Fruit fly (Drosophila melanogaster): Measurements from ENCODE around the gene CG15202.

CG15202 gene

DNA sequence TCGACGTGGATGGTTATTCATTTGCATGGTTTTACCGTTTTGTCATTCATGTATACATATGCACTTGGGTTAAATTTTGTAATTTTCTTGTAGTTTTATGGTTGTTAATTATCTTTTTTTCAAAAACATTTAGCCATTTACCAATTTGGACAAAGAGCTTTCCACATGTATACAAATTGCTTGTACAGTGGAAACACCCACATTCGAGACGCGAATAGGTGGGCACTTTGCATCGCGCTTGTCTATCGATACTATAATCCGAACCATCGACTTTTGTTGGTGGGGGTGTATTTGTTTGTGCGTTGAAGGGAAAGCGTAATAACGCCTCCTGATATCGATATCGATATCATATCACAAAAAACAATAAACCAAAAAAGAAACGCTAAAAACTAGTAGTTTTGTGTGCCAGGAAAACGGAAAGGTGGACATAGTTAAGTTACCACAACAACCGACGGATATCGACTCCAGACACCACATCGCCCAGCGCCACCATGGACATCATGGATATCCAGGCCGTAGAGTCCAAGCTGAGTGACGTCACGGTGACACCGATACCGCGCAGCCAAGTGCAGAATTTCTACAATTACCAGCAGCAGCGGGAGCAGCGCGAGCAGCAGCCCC lies 4.7 kb upstream of the CG15202 start, which contains the start of gene CDK2AP1 (continued):
- TF ChIP-seq oc (tag; optimal IDR thresholded peaks at IDR 0.05) (peak; percentile 66), dimm (GFP tag; IDR thresholded peaks at IDR 0.05) (no peak), CG10321 (GFP tag; IDR thresholded peaks at IDR 0.05) (no peak), CG6683 (GFP tag; optimal IDR thresholded peaks at IDR 0.05) (no peak), CG31224 (GFP tag; IDR thresholded peaks at IDR 0.05) (no peak), fd3F (GFP tag; optimal IDR thresholded peaks at IDR 0.05) (no peak), ash1 (GFP tag; optimal IDR thresholded peaks at IDR 0.05) (no peak), wdn (GFP tag; IDR thresholded peaks at IDR 0.05) (no peak), inv (GFP tag; IDR thresholded peaks at IDR 0.05; ENCODE audit: partially characterized antibody) (peak; percentile 58), hb (GFP tag; IDR thresholded peaks at IDR 0.05; ENCODE audit: partially characterized antibody) (peak; percentile 84), ERR (GFP tag; optimal IDR thresholded peaks at IDR 0.05) (no peak), salm (tag; optimal IDR thresholded peaks at IDR 0.05) (no peak), gce (GFP tag; IDR thresholded peaks at IDR 0.05) (no peak), esg (GFP tag; conservative IDR thresholded peaks at IDR 0.05) (0 out of 2 replicates have a peak, but pooled peaks have one; percentile 24), CG30403 (GFP tag; optimal IDR thresholded peaks at IDR 0.05) (peak; percentile 21), ranshi (GFP tag; IDR thresholded peaks at IDR 0.05) (0 out of 2 replicates have a peak, but pooled peaks have one; percentile 29), Rfx (GFP tag; IDR thresholded peaks at IDR 0.05) (peak; percentile 72), Dip3 (GFP tag; optimal IDR thresholded peaks at IDR 0.05) (no peak), Dbx (GFP tag; IDR thresholded peaks at IDR 0.05) (no peak), cato (GFP tag; optimal IDR thresholded peaks at IDR 0.05; ENCODE audit: borderline replicate concordance) (no peak), CG6791 (GFP tag; IDR thresholded peaks at IDR 0.05; ENCODE audit: partially characterized antibody) (peak; percentile 87), row (GFP tag; IDR thresholded peaks at IDR 0.05) (peak; percentile 77), fd96Cb (tag; optimal IDR thresholded peaks at IDR 0.05) (no peak), CG8359 (GFP tag; optimal IDR thresholded peaks at IDR 0.05; ENCODE audit: borderline replicate concordance) (no peak), Nf-YC (tag; optimal IDR thresholded peaks at IDR 0.05) (no peak), ssp (GFP tag; IDR thresholded peaks at IDR 0.05) (peak; percentile 96), CG3838 (GFP tag; optimal IDR thresholded peaks at IDR 0.05) (no peak), exex (tag; optimal IDR thresholded peaks at IDR 0.05) (no peak), CG10959 (GFP tag; IDR thresholded peaks at IDR 0.05) (no peak), corto (GFP tag; optimal IDR thresholded peaks at IDR 0.05) (no peak), hkb (optimal IDR thresholded peaks at IDR 0.05) (no peak), hkb (GFP tag; IDR thresholded peaks at IDR 0.05) (peak; percentile 25; the same call in 1 of the 2 replicates), crp (GFP tag; optimal IDR thresholded peaks at IDR 0.05) (no peak), Gug (GFP tag; IDR thresholded peaks at IDR 0.05) (no peak), CG33213 (GFP tag; optimal IDR thresholded peaks at IDR 0.05) (no peak), Nf-YB (GFP tag; optimal IDR thresholded peaks at IDR 0.05) (no peak), Sin3A (optimal IDR thresholded peaks at IDR 0.05) (peak; percentile 19), ab (GFP tag; optimal IDR thresholded peaks at IDR 0.05) (no peak), Asciz (GFP tag; optimal IDR thresholded peaks at IDR 0.05) (no peak), phol (tag; optimal IDR thresholded peaks at IDR 0.05) (peak; percentile 37), CG6175 (GFP tag; IDR thresholded peaks at IDR 0.05) (no peak), CG8944 (GFP tag; optimal IDR thresholded peaks at IDR 0.05) (peak; percentile 32), CG17612 (GFP tag; IDR thresholded peaks at IDR 0.05) (no peak), CG8478 (optimal IDR thresholded peaks at IDR 0.05) (no peak), ara (GFP tag; IDR thresholded peaks at IDR 0.05) (no peak), pfk (GFP tag; optimal IDR thresholded peaks at IDR 0.05) (no peak), CG2875 (GFP tag; optimal IDR thresholded peaks at IDR 0.05) (no peak), insv (GFP tag; optimal IDR thresholded peaks at IDR 0.05) (no peak), CG17359 (tag; optimal IDR thresholded peaks at IDR 0.05) (no peak), zfh2 (GFP tag; optimal IDR thresholded peaks at IDR 0.05) (peak; percentile 40), CG6689 (GFP tag; IDR thresholded peaks at IDR 0.05) (no peak)

Data from whole organism, embryonic.